Worm (Caenorhabditis elegans) whole organism, young adult: ENCODE results near the gene osm-1.
"Not testable (repeated sequence)": the region's sequence is repeated elsewhere in the genome, so short reads cannot be mapped to it uniquely, and the experiment has no call there.

Source experiments
- B0261.1 ChIP-seq: sonication (generic microtip); optimal IDR thresholded peaks from 2 replicates; lab custom pipeline; 2016; ENCODE audit warnings: mild to moderate bottlenecking, missing genetic modification characterization, moderate library complexity, missing compliant biosample characterization
- D2030.7 ChIP-seq: fragments of 200-800 bp; sonication (Bioruptor generic); IDR thresholded peaks from 2 replicates; pipeline ENCODE4 v1.3.6; 2022; ENCODE audit warnings: missing genetic modification reagents, missing genetic modification characterization, missing compliant biosample characterization
- F22D6.2 ChIP-seq: sonication (generic microtip); optimal IDR thresholded peaks from 2 replicates; lab custom pipeline; 2016; ENCODE audit warnings: mild to moderate bottlenecking, missing genetic modification characterization, missing compliant biosample characterization
- F33H1.4 ChIP-seq: fragments of 200-800 bp; sonication (Bioruptor generic); IDR thresholded peaks from 2 replicates; pipeline ENCODE4 v1.3.6; 2022; ENCODE audit warnings: missing genetic modification reagents, missing genetic modification characterization, missing compliant biosample characterization
- Y53F4B.3 ChIP-seq: fragments of 200-800 bp; sonication (Bioruptor generic); IDR thresholded peaks from 2 replicates; pipeline ENCODE4 v1.3.6; 2022; ENCODE audit warnings: missing genetic modification reagents, missing genetic modification characterization, missing compliant biosample characterization
- Y53G8AR.9 ChIP-seq: fragments of 200-800 bp; sonication (Bioruptor generic); conservative IDR thresholded peaks from 2 replicates; pipeline ENCODE4 v1.3.6; 2022; ENCODE audit warnings: missing genetic modification reagents, missing genetic modification characterization, missing compliant biosample characterization
- Y67H2A.10 ChIP-seq: fragments of 200-800 bp; sonication (Bioruptor generic); conservative IDR thresholded peaks from 2 replicates; pipeline ENCODE4 v1.3.6; 2022; ENCODE audit warnings: missing genetic modification reagents, missing genetic modification characterization, missing compliant biosample characterization
- Y79H2A.3 ChIP-seq: fragments of 200-800 bp; sonication (Bioruptor generic); conservative IDR thresholded peaks from 2 replicates; pipeline ENCODE4 v1.3.6; 2022; ENCODE audit warnings: missing genetic modification reagents, missing genetic modification characterization, missing compliant biosample characterization
- Y95B8A.8 ChIP-seq: fragments of 200-800 bp; sonication (Bioruptor generic); IDR thresholded peaks from 2 replicates; pipeline ENCODE4 v1.3.6; 2022; ENCODE audit warnings: missing genetic modification reagents, missing genetic modification characterization, missing compliant biosample characterization
- ZK185.1 ChIP-seq: sonication (generic microtip); optimal IDR thresholded peaks from 2 replicates; lab custom pipeline; 2016; ENCODE audit warnings: mild to moderate bottlenecking, missing genetic modification characterization, missing compliant biosample characterization; ENCODE audit not compliant: poor library complexity, severe bottlenecking
- aptf-3 ChIP-seq: fragments of 200-800 bp; sonication (Bioruptor generic); IDR thresholded peaks from 2 replicates; pipeline ENCODE4 v1.3.6; 2022; ENCODE audit warnings: missing genetic modification characterization, missing compliant biosample characterization
- athp-1 ChIP-seq: sonication (generic microtip); optimal IDR thresholded peaks from 2 replicates; lab custom pipeline; 2017; ENCODE audit warnings: mild to moderate bottlenecking, missing genetic modification characterization, missing compliant biosample characterization
- attf-3 ChIP-seq: fragments of 200-800 bp; sonication (Bioruptor generic); conservative IDR thresholded peaks from 2 replicates; pipeline ENCODE4 v1.3.6; 2022; ENCODE audit warnings: missing genetic modification reagents, missing genetic modification characterization, missing compliant biosample characterization
- bed-1 ChIP-seq: fragments of 200-800 bp; sonication (Bioruptor generic); IDR thresholded peaks from 2 replicates; pipeline ENCODE4 v1.3.6; 2022; ENCODE audit warnings: missing genetic modification reagents, missing genetic modification characterization, missing compliant biosample characterization
- cebp-1 ChIP-seq, 2 experiments: fragments of 200-800 bp in 1 of 2; sonication (Bioruptor generic) in 1 of 2; sonication (generic microtip) in 1 of 2; IDR thresholded peaks in 1 of 2; optimal IDR thresholded peaks in 1 of 2; 2 replicates each; pipeline versions ENCODE4 v1.3.6 to Lab custom; 2017 to 2022; ENCODE audit warnings: missing compliant biosample characterization in 2 of 2, missing genetic modification characterization in 2 of 2, mild to moderate bottlenecking in 1 of 2, missing genetic modification reagents in 1 of 2, moderate library complexity in 1 of 2
- dox-1 ChIP-seq: fragments of 200-800 bp; sonication (Bioruptor generic); IDR thresholded peaks from 2 replicates; pipeline ENCODE4 v1.3.6; 2022; ENCODE audit warnings: missing genetic modification reagents, missing genetic modification characterization, missing compliant biosample characterization
- dpff-1 ChIP-seq: sonication (generic microtip); optimal IDR thresholded peaks from 2 replicates; lab custom pipeline; 2017; ENCODE audit warnings: mild to moderate bottlenecking, missing genetic modification characterization, missing compliant biosample characterization
- egl-18 ChIP-seq: fragments of 200-800 bp; sonication (Bioruptor generic); IDR thresholded peaks from 2 replicates; pipeline ENCODE4 v1.3.6; 2022; ENCODE audit warnings: missing genetic modification reagents, missing genetic modification characterization, missing compliant biosample characterization
- egl-44 ChIP-seq: fragments of 200-800 bp; sonication (Bioruptor generic); IDR thresholded peaks from 2 replicates; pipeline ENCODE4 v1.3.6; 2022; ENCODE audit warnings: missing genetic modification reagents, missing genetic modification characterization, missing compliant biosample characterization
- fkh-3 ChIP-seq: sonication (generic microtip); optimal IDR thresholded peaks from 2 replicates; lab custom pipeline; 2016; ENCODE audit warnings: mild to moderate bottlenecking, missing genetic modification characterization, missing compliant biosample characterization
- hmg-20 ChIP-seq: fragments of 200-800 bp; sonication (Bioruptor generic); IDR thresholded peaks from 2 replicates; pipeline ENCODE4 v1.3.6; 2022; ENCODE audit warnings: missing genetic modification reagents, missing genetic modification characterization, missing compliant biosample characterization
- lin-26 ChIP-seq: fragments of 200-800 bp; sonication (Bioruptor generic); IDR thresholded peaks from 2 replicates; pipeline ENCODE4 v1.3.6; 2022; ENCODE audit warnings: missing genetic modification reagents, missing genetic modification characterization, missing compliant biosample characterization
- lin-40 ChIP-seq: sonication (generic microtip); optimal IDR thresholded peaks from 2 replicates; lab custom pipeline; 2016; ENCODE audit warnings: missing genetic modification characterization, mild to moderate bottlenecking, missing compliant biosample characterization, missing genotype, missing genetic modification reagents
- lin-54 ChIP-seq: fragments of 200-800 bp; sonication (Bioruptor generic); optimal IDR thresholded peaks from 2 replicates; lab custom pipeline; 2018; ENCODE audit warnings: mild to moderate bottlenecking, missing genetic modification characterization, missing compliant biosample characterization
- madf-3 ChIP-seq: fragments of 200-800 bp; sonication (Bioruptor generic); IDR thresholded peaks from 2 replicates; pipeline ENCODE4 v1.3.6; 2022; ENCODE audit warnings: missing genetic modification reagents, missing genetic modification characterization, missing compliant biosample characterization
- mcd-1 ChIP-seq: fragments of 200-800 bp; sonication (Bioruptor generic); IDR thresholded peaks from 2 replicates; pipeline ENCODE4 v1.3.6; 2022; ENCODE audit warnings: missing genetic modification reagents, missing genetic modification characterization, missing compliant biosample characterization
- mes-4 ChIP-seq: sonication (generic microtip); optimal IDR thresholded peaks from 2 replicates; lab custom pipeline; 2016; ENCODE audit warnings: missing genotype, missing genetic modification characterization, missing compliant biosample characterization
- nfya-2 ChIP-seq: fragments of 200-800 bp; sonication (Bioruptor generic); IDR thresholded peaks from 2 replicates; pipeline ENCODE4 v1.3.6; 2022; ENCODE audit warnings: missing genetic modification reagents, missing genetic modification characterization, missing compliant biosample characterization
- nhr-90 ChIP-seq: sonication (generic microtip); optimal IDR thresholded peaks from 2 replicates; lab custom pipeline; 2016; ENCODE audit warnings: missing genotype, mild to moderate bottlenecking, missing genetic modification characterization, missing compliant biosample characterization
- pbrm-1 ChIP-seq: fragments of 200-800 bp; sonication (Bioruptor generic); IDR thresholded peaks from 2 replicates; pipeline ENCODE4 v1.3.6; 2022; ENCODE audit warnings: missing genetic modification reagents, missing genetic modification characterization, missing compliant biosample characterization
- rcor-1 ChIP-seq: fragments of 200-800 bp; sonication (Bioruptor generic); IDR thresholded peaks from 2 replicates; pipeline ENCODE4 v1.3.6; 2022; ENCODE audit warnings: missing genetic modification reagents, missing genetic modification characterization, missing compliant biosample characterization
- rec-8 ChIP-seq, 2 experiments: sonication (generic microtip); optimal IDR thresholded peaks; 2 replicates each; lab custom pipeline; 2016; ENCODE audit warnings: mild to moderate bottlenecking in 2 of 2, missing genetic modification characterization in 2 of 2, missing genetic modification reagents in 2 of 2, missing genotype in 2 of 2, missing biosample characterization in 1 of 2, missing compliant biosample characterization in 1 of 2, moderate library complexity in 1 of 2
- rpc-1 ChIP-seq, 2 experiments: fragments of 150-350 bp in 1 of 2; sonication (generic microtip) in 1 of 2; optimal IDR thresholded peaks; 2 replicates each; lab custom pipeline; 2014 to 2018; ENCODE audit warnings: missing biosample characterization in 1 of 2, missing genetic modification characterization in 1 of 2, missing genetic modification reagents in 1 of 2, missing genotype in 1 of 2
- snpc-1.3 ChIP-seq: sonication (generic microtip); optimal IDR thresholded peaks from 2 replicates; lab custom pipeline; 2017; ENCODE audit warnings: missing genetic modification characterization, mild to moderate bottlenecking, missing compliant biosample characterization, antibody characterized with exemption, moderate library complexity, missing genotype, missing genetic modification reagents; ENCODE audit not compliant: insufficient read depth
- snpc-4 ChIP-seq, 5 experiments: fragments of 150-350 bp in 1 of 5; sonication (generic microtip) in 4 of 5; optimal IDR thresholded peaks; 2 replicates each; lab custom pipeline; 2014 to 2018; ENCODE audit warnings: missing genetic modification characterization in 5 of 5, missing biosample characterization in 3 of 5, antibody characterized with exemption in 2 of 5, mild to moderate bottlenecking in 2 of 5, missing compliant biosample characterization in 2 of 5, missing genotype in 2 of 5, moderate library complexity in 2 of 5, missing genetic modification reagents in 1 of 5
- tbp1 ChIP-seq: fragments of 200-800 bp; sonication (Bioruptor generic); optimal IDR thresholded peaks from 2 replicates; lab custom pipeline; 2018; ENCODE audit warnings: mild to moderate bottlenecking, missing genetic modification characterization, missing compliant biosample characterization
- tlf-1 ChIP-seq: fragments of 200-800 bp; sonication (Bioruptor generic); optimal IDR thresholded peaks from 2 replicates; lab custom pipeline; 2018; ENCODE audit warnings: mild to moderate bottlenecking, missing genetic modification characterization, missing compliant biosample characterization
- zfh-2 ChIP-seq: fragments of 200-800 bp; sonication (Bioruptor generic); conservative IDR thresholded peaks from 2 replicates; pipeline ENCODE4 v1.3.6; 2022; ENCODE audit warnings: missing genetic modification reagents, missing genetic modification characterization, missing compliant biosample characterization
- ztf-25 ChIP-seq: fragments of 200-800 bp; sonication (Bioruptor generic); IDR thresholded peaks from 2 replicates; pipeline ENCODE4 v1.3.6; 2022; ENCODE audit warnings: missing genetic modification reagents, missing genetic modification characterization, missing compliant biosample characterization
- ztf-3 ChIP-seq: fragments of 200-800 bp; sonication (Bioruptor generic); optimal IDR thresholded peaks from 2 replicates; lab custom pipeline; 2018; ENCODE audit warnings: mild to moderate bottlenecking, missing genetic modification characterization, missing compliant biosample characterization

The osm-1 gene

DNA sequence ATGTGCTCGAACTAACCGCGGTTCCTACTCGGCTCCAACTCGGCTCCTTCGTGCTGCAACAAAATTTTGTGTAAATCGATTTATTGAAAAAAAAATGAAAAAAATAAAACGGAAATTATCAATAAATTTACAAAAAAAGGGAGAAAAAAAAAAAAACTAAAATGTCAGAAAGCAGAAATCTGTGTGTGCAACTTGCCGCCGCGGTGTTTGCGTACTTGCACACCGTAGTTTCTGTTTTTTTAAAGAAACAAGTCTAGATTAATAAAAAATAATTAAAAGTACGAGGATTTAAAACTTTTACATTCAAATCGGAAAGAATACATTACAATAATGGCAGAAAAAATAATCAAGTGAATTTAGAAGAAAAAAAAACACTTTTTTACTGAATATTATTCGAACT, 18.8 kb upstream of the osm-1 start:
- TF ChIP-seq snpc-4 (GFP tag; optimal IDR thresholded peaks at IDR 0.05; lab: Kevin White, UChicago) (no peak), snpc-4 (tag; optimal IDR thresholded peaks at IDR 0.05; lab: Kevin White, UChicago) (no peak), Y53G8AR.9 (no peak), attf-3 (no peak), lin-54 (GFP tag; lab: Kevin White, UChicago) (no peak), hmg-20 (GFP tag; lab: Robert Waterston, UW) (no peak), Y53F4B.3 (GFP tag; lab: Robert Waterston, UW) (no peak), Y67H2A.10 (GFP tag; lab: Robert Waterston, UW) (no peak), athp-1 (tag; lab: Kevin White, UChicago) (no peak), F33H1.4 (GFP tag; lab: Robert Waterston, UW) (no peak), snpc-1.3 (no peak)

DNA sequence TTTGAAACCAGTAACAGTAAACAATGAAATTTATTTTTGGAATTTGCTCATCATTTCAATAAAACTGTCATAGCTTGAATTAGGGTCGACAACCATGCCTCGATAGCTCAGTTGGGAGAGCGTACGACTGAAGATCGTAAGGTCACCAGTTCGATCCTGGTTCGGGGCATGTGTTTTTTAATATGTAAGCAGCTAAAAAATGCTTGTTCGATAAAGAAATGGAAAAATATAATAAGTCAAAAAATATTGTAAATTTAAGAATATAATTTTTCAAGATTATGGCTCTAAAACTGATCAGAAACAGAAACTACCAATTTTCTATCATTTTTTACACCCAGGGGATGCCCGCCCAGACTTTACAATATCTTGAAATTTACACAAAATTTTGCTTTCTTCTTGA, 16.6 kb upstream of the osm-1 start:
- peak; percentile 71 for TF ChIP-seq D2030.7 (GFP tag; lab: Robert Waterston, UW)
- TF ChIP-seq tbp1 (GFP tag; lab: Kevin White, UChicago) = peak; percentile 73
- TF ChIP-seq B0261.1 = peak; percentile 41
- TF ChIP-seq snpc-4 (GFP tag; optimal IDR thresholded peaks at IDR 0.05; lab: Kevin White, UChicago) = not testable (repeated sequence)
- peak in 1 of 4 experiments; percentile 27 for TF ChIP-seq snpc-4 (tag; optimal IDR thresholded peaks at IDR 0.05; lab: Kevin White, UChicago)
- 0 out of 2 replicates have a peak, but pooled peaks have one; percentile 13 for TF ChIP-seq dox-1 (GFP tag; lab: Robert Waterston, UW)
- TF ChIP-seq rpc-1 (optimal IDR thresholded peaks at IDR 0.05; lab: Kevin White, UChicago) = peak; percentile 50
- peak; percentile 67 for TF ChIP-seq rpc-1 (tag; optimal IDR thresholded peaks at IDR 0.05; lab: Kevin White, UChicago)
- 0 out of 2 replicates have a peak, but pooled peaks have one; percentile 19 for TF ChIP-seq pbrm-1

DNA sequence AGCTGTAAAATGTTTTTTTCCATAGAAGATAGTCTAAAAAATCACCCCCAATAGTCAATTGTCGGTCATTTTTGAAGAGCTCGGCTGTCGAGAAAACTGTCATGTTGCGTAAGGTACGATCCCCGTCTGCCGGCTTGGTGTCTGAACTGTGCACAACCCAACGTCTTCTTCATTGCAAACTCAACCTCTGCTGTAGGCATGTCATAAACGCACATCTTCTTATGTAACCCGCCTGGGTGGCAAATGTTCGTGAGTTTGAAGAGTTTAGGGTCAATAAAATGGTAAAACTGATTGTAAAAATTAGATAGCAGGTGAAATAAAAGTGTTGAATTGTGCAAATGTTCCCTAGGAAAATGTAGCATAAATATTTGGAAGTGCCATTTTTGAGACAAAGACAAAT, 16.2 kb upstream of the osm-1 start:
- TF ChIP-seq bed-1 (GFP tag; lab: Robert Waterston, UW) (no peak), nfya-2 (GFP tag; lab: Robert Waterston, UW) (no peak), mcd-1 (GFP tag; lab: Robert Waterston, UW) (no peak), ZK185.1 (no peak), dpff-1 (no peak), ztf-25 (GFP tag; lab: Robert Waterston, UW) (no peak), lin-40 (tag; lab: Kevin White, UChicago) (no peak), egl-18 (GFP tag; lab: Robert Waterston, UW) (no peak), fkh-3 (tag; lab: Kevin White, UChicago) (no peak), pbrm-1 (no peak), rcor-1 (GFP tag; lab: Robert Waterston, UW) (no peak), tlf-1 (no peak), athp-1 (tag; lab: Kevin White, UChicago) (no peak), Y95B8A.8 (no peak)

DNA sequence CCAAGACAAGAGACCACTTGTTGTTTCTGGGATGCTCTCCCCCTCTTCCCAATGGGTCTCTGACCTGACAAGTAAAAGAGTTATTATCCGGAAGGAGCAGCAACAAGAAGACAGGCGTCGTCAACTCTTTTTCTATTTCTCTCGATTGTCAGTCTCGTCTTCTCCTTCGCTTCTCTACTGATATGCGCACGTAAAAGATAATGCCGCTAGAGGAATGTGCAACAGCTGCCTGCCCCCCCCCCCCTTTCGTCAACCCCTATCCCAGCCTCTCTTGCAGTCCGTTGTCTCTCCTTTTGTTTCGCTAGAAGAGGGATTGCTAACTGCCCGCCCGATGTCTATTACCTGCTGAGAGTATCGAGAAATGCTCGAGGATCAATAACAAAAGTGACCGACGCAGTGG, 14.8 kb upstream of the osm-1 start:
- TF ChIP-seq Y53F4B.3 (GFP tag; lab: Robert Waterston, UW) = no peak
- TF ChIP-seq mes-4 (tag; lab: Kevin White, UChicago) = no peak
- TF ChIP-seq nhr-90 = no peak
- no peak for TF ChIP-seq lin-26
- peak; percentile 57; the same call in 1 of the 2 replicates for TF ChIP-seq zfh-2 (GFP tag; lab: Robert Waterston, UW)
- no peak for TF ChIP-seq ztf-3 (GFP tag; lab: Kevin White, UChicago)
- no peak for TF ChIP-seq madf-3
- no peak for TF ChIP-seq rec-8 (tag; optimal IDR thresholded peaks at IDR 0.05; lab: Kevin White, UChicago)
- TF ChIP-seq F22D6.2 (tag; lab: Kevin White, UChicago) = no peak
- TF ChIP-seq cebp-1 (GFP tag; IDR thresholded peaks at IDR 0.05; lab: Robert Waterston, UW) = no peak
- no peak for TF ChIP-seq cebp-1 (tag; optimal IDR thresholded peaks at IDR 0.05; lab: Kevin White, UChicago)
- no peak for TF ChIP-seq athp-1 (tag; lab: Kevin White, UChicago)
- TF ChIP-seq egl-44 (GFP tag; lab: Robert Waterston, UW) = no peak
- no peak for TF ChIP-seq Y79H2A.3
- 0 out of 2 replicates have a peak, but pooled peaks have one; percentile 9 for TF ChIP-seq aptf-3 (GFP tag; lab: Robert Waterston, UW)
